Worm (Caenorhabditis elegans) whole organism, L4 larva: ENCODE results near the gene bath-44.
"Not testable (repeated sequence)": the region's sequence is repeated elsewhere in the genome, so short reads cannot be mapped to it uniquely, and the experiment has no call there.

Source experiments
- aly-2 ChIP-seq: sonication (generic microtip); optimal IDR thresholded peaks from 2 replicates; lab custom pipeline; 2018; ENCODE audit warnings: missing biosample characterization, missing genetic modification characterization
- attf-4 ChIP-seq: sonication (generic microtip); optimal IDR thresholded peaks from 3 replicates; lab custom pipeline; 2017; ENCODE audit warnings: missing biosample characterization, missing genetic modification characterization
- ceh-82 ChIP-seq: sonication (generic microtip); optimal IDR thresholded peaks from 2 replicates; lab custom pipeline; 2017; ENCODE audit warnings: missing biosample characterization, missing genetic modification characterization
- ces-1 ChIP-seq: fragments of 150-350 bp; sonication (generic microtip); optimal IDR thresholded peaks from 4 replicates; lab custom pipeline; 2014; ENCODE audit warnings: missing biosample characterization, missing genetic modification reagents, missing genetic modification characterization
- fkh-10 ChIP-seq: fragments of 150-350 bp; optimal IDR thresholded peaks from 2 replicates; lab custom pipeline; 2014; ENCODE audit warnings: missing biosample characterization, missing genetic modification reagents, missing genetic modification characterization
- lim-7 ChIP-seq: fragments of 200-800 bp; sonication (Bioruptor generic); IDR thresholded peaks from 2 replicates; pipeline ENCODE4 v1.3.6; 2022; ENCODE audit warnings: missing genetic modification characterization, missing compliant biosample characterization
- lin-39 ChIP-seq: fragments of 150-350 bp; optimal IDR thresholded peaks from 2 replicates; lab custom pipeline; 2014; ENCODE audit warnings: missing biosample characterization, missing genetic modification reagents, missing genetic modification characterization
- lir-3 ChIP-seq: sonication (generic microtip); optimal IDR thresholded peaks from 2 replicates; lab custom pipeline; 2016; ENCODE audit warnings: mild to moderate bottlenecking, missing genetic modification characterization, missing compliant biosample characterization
- nhr-6 ChIP-seq: fragments of 150-350 bp; optimal IDR thresholded peaks from 2 replicates; lab custom pipeline; 2014; ENCODE audit warnings: missing biosample characterization, missing genetic modification characterization
- pha-4 ChIP-seq, 2 experiments: fragments of 150-350 bp in 1 of 2; fragments of 200-800 bp in 1 of 2; sonication (Bioruptor generic) in 1 of 2; IDR thresholded peaks in 1 of 2; optimal IDR thresholded peaks in 1 of 2; 2 replicates each; pipeline versions ENCODE4 v1.3.6 to Lab custom; 2014 to 2022; ENCODE audit warnings: missing genetic modification characterization in 2 of 2, missing genetic modification reagents in 2 of 2, missing biosample characterization in 1 of 2, missing compliant biosample characterization in 1 of 2

DNA sequence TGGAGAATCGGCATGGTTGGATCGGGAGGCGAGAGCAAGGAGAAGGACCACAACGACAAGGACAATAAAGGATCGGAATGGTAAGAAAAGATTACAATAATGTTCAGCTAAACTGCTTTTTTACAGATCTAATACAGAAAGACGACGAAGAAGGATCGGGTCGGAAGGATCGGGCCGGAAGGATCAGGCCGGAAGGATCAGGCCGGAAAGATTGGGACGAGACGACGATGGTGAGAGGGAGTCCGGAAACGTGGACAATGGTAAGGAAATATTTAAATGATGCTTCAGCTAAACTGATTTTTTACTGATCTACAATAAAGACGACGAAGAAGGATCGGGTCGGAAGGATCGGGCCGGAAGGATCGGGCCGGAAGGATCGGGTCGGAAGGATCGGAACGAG is 51.9 kb downstream of the bath-44 start:
- TF ChIP-seq aly-2 (tag; lab: Kevin White, UChicago); nhr-6 (tag; lab: Kevin White, UChicago); ceh-82 (tag; lab: Kevin White, UChicago); pha-4 (GFP tag; IDR thresholded peaks at IDR 0.05; lab: Robert Waterston, UW); pha-4 (tag; optimal IDR thresholded peaks at IDR 0.05; lab: Kevin White, UChicago); lin-39 (tag; lab: Kevin White, UChicago); fkh-10 (GFP tag; lab: Kevin White, UChicago); ces-1 (GFP tag; lab: Kevin White, UChicago); lim-7 (GFP tag; lab: Robert Waterston, UW); lir-3; attf-4: not testable (repeated sequence)
